Worm (Caenorhabditis elegans): ENCODE measurements around the gene mca-3.

The mca-3 gene

ce11 chrIV:3055320-3055719 is 77.6 kb downstream of the mca-3 start:
- TF ChIP-seq lsy-2 (tag; optimal IDR thresholded peaks at IDR 0.05), result peak in 1 of 2 experiments; percentile 62
- peak; percentile 29 for TF ChIP-seq mes-2 (tag; optimal IDR thresholded peaks at IDR 0.05; ENCODE audit: poor library complexity, severe bottlenecking)
- no peak for TF ChIP-seq F49E8.2 (tag; optimal IDR thresholded peaks at IDR 0.05; ENCODE audit: borderline replicate concordance)
- TF ChIP-seq ztf-11 (tag; optimal IDR thresholded peaks at IDR 0.05), result no peak
- TF ChIP-seq pqm-1 (tag; optimal IDR thresholded peaks at IDR 0.05), result no peak
- TF ChIP-seq lin-38 (GFP tag; IDR thresholded peaks at IDR 0.05), result peak; percentile 83

DNA sequence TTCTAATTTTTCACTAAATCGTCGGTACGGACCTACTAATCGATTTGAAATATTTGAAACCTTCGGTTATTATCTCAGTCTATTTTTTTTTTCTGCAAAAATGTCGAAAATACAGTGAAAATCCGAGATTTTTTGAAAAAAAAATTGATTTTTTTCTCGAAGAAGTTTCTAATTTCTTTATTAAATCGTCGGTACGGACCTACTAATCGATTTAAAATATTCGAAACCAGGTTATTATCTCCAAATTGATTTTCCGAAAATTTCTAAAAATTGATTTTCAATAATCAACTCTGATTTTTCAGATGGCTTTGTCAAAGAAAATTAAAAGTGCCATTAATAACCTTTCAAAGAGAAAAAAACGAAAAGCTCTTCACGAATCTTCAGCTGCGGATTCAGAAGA is 79.5 kb downstream of the mca-3 start, which contains the start of gene ivph-3:
TSS of gene ivph-3 (plus strand) at position 301 of the 400 bp plus-strand sequence.
- TF ChIP-seq cey-2 (tag; optimal IDR thresholded peaks at IDR 0.05; ENCODE audit: borderline replicate concordance, insufficient read depth), result no peak
- TF ChIP-seq hlh-30 (tag; optimal IDR thresholded peaks at IDR 0.05; ENCODE audit: insufficient read depth), result no peak
